Fruit fly (Drosophila melanogaster): ENCODE data around the gene CG4768.

DNA sequence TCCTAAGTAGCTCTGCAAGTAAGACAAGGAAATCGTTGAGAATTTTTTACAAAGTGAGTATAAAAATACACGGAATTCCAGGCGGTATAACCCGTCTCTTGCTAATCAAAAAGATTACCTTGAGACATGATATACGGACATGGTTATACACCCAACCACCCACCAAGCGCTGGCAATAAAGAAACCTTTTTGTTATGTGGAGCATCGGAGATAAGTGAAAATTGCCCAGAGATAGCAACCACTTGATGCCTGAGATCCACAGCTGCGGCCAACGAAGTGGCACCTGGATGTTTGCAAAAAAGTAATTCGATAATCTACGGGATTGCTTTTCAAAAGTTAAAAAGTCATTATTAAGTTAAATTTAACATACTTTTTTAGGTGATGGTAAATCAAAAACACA is 46.0 kb upstream of the CG4768 start:
- TF ChIP-seq lov (optimal IDR thresholded peaks at IDR 0.05) (no peak), lov (GFP tag; IDR thresholded peaks at IDR 0.05) (no peak), MBD-R2 (GFP tag; IDR thresholded peaks at IDR 0.05) (no peak), CG11695 (GFP tag; IDR thresholded peaks at IDR 0.05) (no peak), mam (GFP tag; optimal IDR thresholded peaks at IDR 0.05) (no peak), ase (GFP tag; IDR thresholded peaks at IDR 0.05) (no peak), Sin3A (optimal IDR thresholded peaks at IDR 0.05) (no peak), Dad (GFP tag; optimal IDR thresholded peaks at IDR 0.05) (no peak), en (GFP tag; optimal IDR thresholded peaks at IDR 0.05) (no peak), so (GFP tag; IDR thresholded peaks at IDR 0.05) (no peak), sob (GFP tag; IDR thresholded peaks at IDR 0.05) (no peak), grn (GFP tag; optimal IDR thresholded peaks at IDR 0.05) (peak; percentile 28), CG4282 (GFP tag; optimal IDR thresholded peaks at IDR 0.05) (no peak), BEAF-32 (GFP tag; optimal IDR thresholded peaks at IDR 0.05) (no peak)

Measured in whole organism, embryonic.